Worm (Caenorhabditis elegans) whole organism, late embryonic: ENCODE measurements around the gene slc-9B.1.

ENCODE experiments used
- ama-1 ChIP-seq: fragments of 150-350 bp; optimal IDR thresholded peaks from 2 replicates; lab custom pipeline; 2014
- ceh-45 ChIP-seq: fragments of 200-800 bp; sonication (Bioruptor generic); IDR thresholded peaks from 2 replicates; pipeline ENCODE4 v1.3.6; 2022; ENCODE audit warnings: missing genetic modification reagents, missing genetic modification characterization, missing compliant biosample characterization
- dve-1 ChIP-seq: sonication (generic microtip); optimal IDR thresholded peaks from 2 replicates; lab custom pipeline; 2017; ENCODE audit warnings: antibody characterized with exemption, mild to moderate bottlenecking, missing genetic modification characterization, missing compliant biosample characterization
- eyg-1 ChIP-seq: sonication (generic microtip); optimal IDR thresholded peaks from 2 replicates; lab custom pipeline; 2016; ENCODE audit warnings: missing genotype, missing genetic modification characterization, missing compliant biosample characterization
- hlh-15 ChIP-seq: sonication (generic microtip); optimal IDR thresholded peaks from 2 replicates; lab custom pipeline; 2016; ENCODE audit warnings: missing genetic modification characterization, missing compliant biosample characterization
- hlh-30 ChIP-seq: sonication (generic microtip); optimal IDR thresholded peaks from 2 replicates; lab custom pipeline; 2017; ENCODE audit warnings: antibody characterized with exemption, missing genetic modification characterization, missing compliant biosample characterization; ENCODE audit not compliant: insufficient read depth
- nfya-1 ChIP-seq: sonication (generic microtip); optimal IDR thresholded peaks from 2 replicates; lab custom pipeline; 2017; ENCODE audit warnings: missing genetic modification characterization, mild to moderate bottlenecking, missing compliant biosample characterization, antibody characterized with exemption, moderate library complexity
- nhr-232 ChIP-seq: sonication (generic microtip); optimal IDR thresholded peaks from 2 replicates; lab custom pipeline; 2016; ENCODE audit warnings: missing genetic modification characterization, missing compliant biosample characterization
- pha-4 ChIP-seq: fragments of 150-350 bp; optimal IDR thresholded peaks from 2 replicates; lab custom pipeline; 2018; ENCODE audit warnings: missing biosample characterization, missing genetic modification reagents, missing genetic modification characterization
- tbx-2 ChIP-seq: sonication (generic microtip); optimal IDR thresholded peaks from 2 replicates; lab custom pipeline; 2016; ENCODE audit warnings: missing genetic modification characterization, missing compliant biosample characterization
- ztf-16 ChIP-seq: sonication (generic microtip); optimal IDR thresholded peaks from 2 replicates; lab custom pipeline; 2017; ENCODE audit warnings: missing genetic modification characterization, missing compliant biosample characterization

- no peak for TF ChIP-seq ceh-45 (GFP tag; lab: Robert Waterston, UW)
- no peak for TF ChIP-seq tbx-2 (tag; lab: Kevin White, UChicago)
- TF ChIP-seq pha-4 (tag; lab: Kevin White, UChicago), result no peak
- TF ChIP-seq nfya-1 (tag; lab: Kevin White, UChicago), result no peak
- no peak for TF ChIP-seq hlh-30 (tag; lab: Kevin White, UChicago)
- TF ChIP-seq dve-1 (tag; lab: Kevin White, UChicago), result no peak
- no peak for TF ChIP-seq ztf-16
- no peak for TF ChIP-seq nhr-232 (tag; lab: Kevin White, UChicago)
- TF ChIP-seq hlh-15, result no peak
- TF ChIP-seq eyg-1 (tag; lab: Kevin White, UChicago), result no peak
- TF ChIP-seq ama-1 (lab: Kevin White, UChicago), result no peak
These were observed 27.5 kb downstream of the slc-9B.1 start for ce11 chrX:10306923-10307322.
